Worm (Caenorhabditis elegans): ENCODE data around the gene C46E10.3.
"Not testable (repeated sequence)": the region's sequence is repeated elsewhere in the genome, so short reads cannot be mapped to it uniquely, and the experiment has no call there.

C46E10.3 gene

ce11 chrII:3759010-3759409 lies 37.9 kb downstream of the C46E10.3 start, which contains the start of gene T24E12.12:
Gene T24E12.12, plus strand, starts transcription at chrII:3759290.
- no peak for TF ChIP-seq ztf-16 (tag; optimal IDR thresholded peaks at IDR 0.05)
- TF ChIP-seq ceh-2 (tag; optimal IDR thresholded peaks at IDR 0.05): no peak
- TF ChIP-seq fax-1 (tag; optimal IDR thresholded peaks at IDR 0.05): no peak
- TF ChIP-seq elt-4 (tag; optimal IDR thresholded peaks at IDR 0.05): no peak
- no peak for TF ChIP-seq ref-2 (tag; optimal IDR thresholded peaks at IDR 0.05)
- no peak for TF ChIP-seq unc-55 (GFP tag; optimal IDR thresholded peaks at IDR 0.05)
- no peak for TF ChIP-seq sox-2 (GFP tag; IDR thresholded peaks at IDR 0.05)
- no peak for TF ChIP-seq hlh-30 (tag; optimal IDR thresholded peaks at IDR 0.05; ENCODE audit: insufficient read depth)
- TF ChIP-seq ceh-9 (tag; optimal IDR thresholded peaks at IDR 0.05): no peak
- no peak for TF ChIP-seq K09A11.1 (tag; optimal IDR thresholded peaks at IDR 0.05; ENCODE audit: insufficient read depth)
- TF ChIP-seq ceh-34 (tag; optimal IDR thresholded peaks at IDR 0.05): no peak
- TF ChIP-seq pqm-1 (tag; optimal IDR thresholded peaks at IDR 0.05): no peak
- no peak for TF ChIP-seq nhr-11 (tag; optimal IDR thresholded peaks at IDR 0.05)
- TF ChIP-seq tbx-2 (tag; optimal IDR thresholded peaks at IDR 0.05): no peak
- TF ChIP-seq gmeb-2 (tag; optimal IDR thresholded peaks at IDR 0.05): no peak

- not testable (repeated sequence) for TF ChIP-seq pag-3 (tag; optimal IDR thresholded peaks at IDR 0.05; ENCODE audit: borderline replicate concordance); pqm-1 (tag; optimal IDR thresholded peaks at IDR 0.05); ceh-6 (GFP tag; optimal IDR thresholded peaks at IDR 0.05)
Observed at ce11 chrII:3761599-3761998, 40.5 kb downstream of the C46E10.3 start, which contains the start of gene T24E12.6. Gene T24E12.6, minus strand, starts transcription at chrII:3761699.

DNA sequence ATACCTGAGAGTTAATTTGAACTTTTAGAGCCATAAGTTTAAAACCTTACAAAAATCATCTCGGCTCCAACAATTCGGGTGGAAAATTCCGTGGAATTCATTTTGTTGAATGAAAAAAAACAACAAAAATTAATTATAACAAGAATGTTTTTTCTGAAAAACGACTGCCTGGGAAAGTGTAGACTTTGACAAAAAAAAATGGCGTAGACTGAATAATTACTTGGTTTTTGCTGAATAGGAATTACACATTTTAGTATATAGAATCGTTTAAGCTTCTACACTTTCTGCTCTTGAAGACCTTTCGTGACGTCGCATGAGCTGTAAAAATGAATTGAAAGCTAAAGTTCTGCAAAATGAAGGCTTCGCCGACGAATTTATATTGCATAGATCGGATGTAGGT lies 43.4 kb downstream of the C46E10.3 start, which contains the start of gene srx-112:
Gene srx-112, minus strand, starts transcription at position 101 of the 400 bp plus-strand sequence.
- no peak for TF ChIP-seq F13H6.1 (tag; optimal IDR thresholded peaks at IDR 0.05)
- TF ChIP-seq dve-1 (tag; optimal IDR thresholded peaks at IDR 0.05): no peak
- TF ChIP-seq hlh-30 (tag; optimal IDR thresholded peaks at IDR 0.05; ENCODE audit: insufficient read depth): no peak
- no peak for TF ChIP-seq tbx-2 (tag; optimal IDR thresholded peaks at IDR 0.05)
- TF ChIP-seq hlh-13 (GFP tag; optimal IDR thresholded peaks at IDR 0.05): no peak
- TF ChIP-seq zip-5 (tag; optimal IDR thresholded peaks at IDR 0.05): no peak
- no peak for TF ChIP-seq tbx-7 (tag; optimal IDR thresholded peaks at IDR 0.05)
- no peak for TF ChIP-seq hlh-8 (tag; optimal IDR thresholded peaks at IDR 0.05)
- no peak for TF ChIP-seq ceh-9 (tag; optimal IDR thresholded peaks at IDR 0.05)
- no peak for TF ChIP-seq pat-9 (tag; optimal IDR thresholded peaks at IDR 0.05)

- TF ChIP-seq dmd-4 (tag; optimal IDR thresholded peaks at IDR 0.05; ENCODE audit: borderline replicate concordance): no peak
- no peak for TF ChIP-seq sox-2 (GFP tag; IDR thresholded peaks at IDR 0.05)
- TF ChIP-seq hlh-8 (tag; optimal IDR thresholded peaks at IDR 0.05): no peak
- no peak for TF ChIP-seq fkh-10 (GFP tag; optimal IDR thresholded peaks at IDR 0.05)
- TF ChIP-seq ceh-9 (tag; optimal IDR thresholded peaks at IDR 0.05): no peak
- no peak for TF ChIP-seq hlh-15 (tag; optimal IDR thresholded peaks at IDR 0.05)
- TF ChIP-seq ahr-1 (tag; optimal IDR thresholded peaks at IDR 0.05): no peak
- no peak for TF ChIP-seq elt-4 (tag; optimal IDR thresholded peaks at IDR 0.05)
- TF ChIP-seq che-1 (tag; optimal IDR thresholded peaks at IDR 0.05): no peak
- no peak for TF ChIP-seq ceh-18 (tag; optimal IDR thresholded peaks at IDR 0.05)
- TF ChIP-seq unc-55 (GFP tag; optimal IDR thresholded peaks at IDR 0.05): no peak
- no peak for TF ChIP-seq ceh-48 (tag; optimal IDR thresholded peaks at IDR 0.05)
- no peak for TF ChIP-seq ama-1 (optimal IDR thresholded peaks at IDR 0.05)
- TF ChIP-seq ceh-22 (tag; optimal IDR thresholded peaks at IDR 0.05): no peak
- no peak for TF ChIP-seq rnt-1 (tag; optimal IDR thresholded peaks at IDR 0.05)
- TF ChIP-seq fkh-6 (tag; optimal IDR thresholded peaks at IDR 0.05): no peak
- TF ChIP-seq nfya-1 (tag; optimal IDR thresholded peaks at IDR 0.05): no peak
- TF ChIP-seq tbx-2 (tag; optimal IDR thresholded peaks at IDR 0.05): no peak
- TF ChIP-seq ztf-16 (tag; optimal IDR thresholded peaks at IDR 0.05): no peak
- TF ChIP-seq madf-2 (tag; optimal IDR thresholded peaks at IDR 0.05): no peak
Observed at ce11 chrII:3771640-3772039, 50.5 kb downstream of the C46E10.3 start.

Data from whole organism, late embryonic.